Worm (Caenorhabditis elegans): ENCODE results near the gene F07C3.3.

DNA sequence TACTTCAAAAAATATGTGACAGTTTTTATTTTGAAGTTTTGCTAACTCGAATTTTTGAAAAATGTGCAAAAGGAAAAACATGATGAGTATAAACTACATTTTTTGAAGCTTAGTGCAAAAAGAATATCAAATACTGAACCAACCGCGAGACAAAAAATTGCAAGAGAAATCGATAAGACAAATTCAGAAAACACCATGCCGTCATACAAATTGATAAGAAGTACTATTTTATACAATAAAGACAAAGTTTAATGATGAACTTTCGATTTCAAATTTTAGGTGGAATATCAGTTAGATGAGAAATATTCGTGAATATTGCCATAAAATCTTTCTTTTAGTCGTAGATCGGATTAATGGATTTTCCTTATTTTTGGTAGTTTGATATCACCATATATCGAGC, 30.5 kb upstream of the F07C3.3 start:
- no peak for TF ChIP-seq sdc-2 (tag; optimal IDR thresholded peaks at IDR 0.05)
- no peak for TF ChIP-seq nhr-11 (tag; optimal IDR thresholded peaks at IDR 0.05)
- TF ChIP-seq unc-42 (tag; optimal IDR thresholded peaks at IDR 0.05) = no peak
- no peak for TF ChIP-seq ceh-14 (tag; optimal IDR thresholded peaks at IDR 0.05)
- TF ChIP-seq ceh-22 (tag; optimal IDR thresholded peaks at IDR 0.05) = no peak
- TF ChIP-seq pqm-1 (tag; optimal IDR thresholded peaks at IDR 0.05) = no peak
- no peak for TF ChIP-seq unc-55 (GFP tag; optimal IDR thresholded peaks at IDR 0.05)
- no peak for TF ChIP-seq tbx-2 (tag; optimal IDR thresholded peaks at IDR 0.05)

All from whole organism, late embryonic.